Fruit fly (Drosophila melanogaster) whole organism, embryonic: Measurements from ENCODE around the gene anox.
A peak's percentile ranks its signal among the peaks of the same experiment; 100 is the strongest.

Experiments used
- CG10147 ChIP-seq: fragments of 200-800 bp; sonication (Bioruptor generic); optimal IDR thresholded peaks from 2 replicates; lab custom pipeline; 2019; ENCODE audit warnings: missing biosample characterization, mild to moderate bottlenecking, missing genetic modification characterization, moderate library complexity
- CG10267 ChIP-seq: fragments of 200-800 bp; sonication (Bioruptor generic); optimal IDR thresholded peaks from 2 replicates; lab custom pipeline; 2018; ENCODE audit warnings: missing biosample characterization, mild to moderate bottlenecking, missing genetic modification characterization, moderate library complexity
- CG10431 ChIP-seq: fragments of 200-800 bp; sonication (Bioruptor generic); optimal IDR thresholded peaks from 3 replicates; lab custom pipeline; 2018; ENCODE audit warnings: missing biosample characterization, mild to moderate bottlenecking, missing genetic modification characterization
- CG10959 ChIP-seq: fragments of 200-800 bp; sonication (Bioruptor generic); IDR thresholded peaks from 2 replicates; pipeline ENCODE4 v1.3.6; 2022; ENCODE audit warnings: missing biosample characterization, missing genetic modification characterization
- CG11456 ChIP-seq: fragments of 200-800 bp; sonication (Bioruptor generic); IDR thresholded peaks from 3 replicates; pipeline ENCODE4 v1.3.6; 2022; ENCODE audit warnings: missing biosample characterization, missing genetic modification characterization
- CG12391 ChIP-seq: fragments of 200-800 bp; sonication (Bioruptor generic); optimal IDR thresholded peaks from 3 replicates; lab custom pipeline; 2018; ENCODE audit warnings: missing biosample characterization, mild to moderate bottlenecking, missing genetic modification characterization, moderate library complexity
- CG13296 ChIP-seq: fragments of 200-800 bp; sonication (Bioruptor generic); optimal IDR thresholded peaks from 3 replicates; lab custom pipeline; 2018; ENCODE audit warnings: missing biosample characterization, mild to moderate bottlenecking, missing genetic modification characterization
- CG13894 ChIP-seq: fragments of 200-800 bp; sonication (Bioruptor generic); optimal IDR thresholded peaks from 3 replicates; lab custom pipeline; 2018; ENCODE audit warnings: missing biosample characterization, mild to moderate bottlenecking, missing genetic modification characterization, moderate library complexity
- CG17829 ChIP-seq: fragments of 200-800 bp; optimal IDR thresholded peaks from 2 replicates; lab custom pipeline; 2019; ENCODE audit warnings: missing biosample characterization, mild to moderate bottlenecking, missing genetic modification characterization, moderate library complexity
- CG18599 ChIP-seq: fragments of 200-800 bp; sonication (Bioruptor generic); optimal IDR thresholded peaks from 3 replicates; lab custom pipeline; 2017; ENCODE audit warnings: missing biosample characterization, missing genetic modification characterization, mild to moderate bottlenecking, moderate library complexity, missing genetic modification reagents
- CG32767 ChIP-seq: fragments of 200-800 bp; sonication (Bioruptor generic); IDR thresholded peaks from 2 replicates; pipeline ENCODE4 v1.3.6; 2022; ENCODE audit warnings: missing biosample characterization, missing genetic modification characterization
- CG4707 ChIP-seq: fragments of 200-800 bp; sonication (Bioruptor generic); optimal IDR thresholded peaks from 2 replicates; lab custom pipeline; 2018; ENCODE audit warnings: missing biosample characterization, mild to moderate bottlenecking, missing genetic modification characterization, moderate library complexity
- CG4730 ChIP-seq: fragments of 200-800 bp; sonication (Bioruptor generic); IDR thresholded peaks from 2 replicates; pipeline ENCODE4 v1.3.6; 2022; ENCODE audit warnings: missing biosample characterization, missing genetic modification characterization
- CG5953 ChIP-seq: fragments of 200-800 bp; sonication (Bioruptor generic); IDR thresholded peaks from 2 replicates; pipeline ENCODE4 v1.3.6; 2022; ENCODE audit warnings: missing biosample characterization, missing genetic modification characterization
- CG6683 ChIP-seq: fragments of 200-800 bp; sonication (Bioruptor generic); optimal IDR thresholded peaks from 2 replicates; lab custom pipeline; 2017; ENCODE audit warnings: missing biosample characterization, mild to moderate bottlenecking, missing genetic modification characterization, missing genetic modification reagents
- CG6765 ChIP-seq: fragments of 200-800 bp; sonication (Bioruptor generic); optimal IDR thresholded peaks from 3 replicates; lab custom pipeline; 2017; ENCODE audit warnings: missing biosample characterization, mild to moderate bottlenecking, missing genetic modification characterization
- CG7786 ChIP-seq: fragments of 200-800 bp; sonication (Bioruptor generic); optimal IDR thresholded peaks from 2 replicates; lab custom pipeline; 2016; ENCODE audit warnings: missing biosample characterization, missing genetic modification characterization
- CG8089 ChIP-seq: fragments of 200-800 bp; sonication (Bioruptor generic); optimal IDR thresholded peaks from 3 replicates; lab custom pipeline; 2016; ENCODE audit warnings: missing biosample characterization, missing genetic modification characterization
- CG8281 ChIP-seq: fragments of 200-800 bp; sonication (Bioruptor generic); optimal IDR thresholded peaks from 2 replicates; lab custom pipeline; 2018; ENCODE audit warnings: missing biosample characterization, mild to moderate bottlenecking, missing genetic modification characterization, moderate library complexity
- CG8290 ChIP-seq, 3 experiments: fragments of 200-800 bp; sonication (Bioruptor generic); optimal IDR thresholded peaks; 2 replicates each; lab custom pipeline; 2016 to 2019; ENCODE audit warnings: missing biosample characterization in 3 of 3, missing genetic modification characterization in 3 of 3, mild to moderate bottlenecking in 2 of 3, moderate library complexity in 1 of 3
- CG9609 ChIP-seq: fragments of 200-800 bp; sonication (Bioruptor generic); optimal IDR thresholded peaks from 3 replicates; lab custom pipeline; 2016; ENCODE audit warnings: missing biosample characterization, missing genetic modification characterization
- Camta ChIP-seq: fragments of 200-800 bp; sonication (Bioruptor generic); optimal IDR thresholded peaks from 2 replicates; lab custom pipeline; 2016; ENCODE audit warnings: missing biosample characterization, missing genetic modification characterization
- Deaf1 ChIP-seq: fragments of 200-800 bp; optimal IDR thresholded peaks from 3 replicates; lab custom pipeline; 2019; ENCODE audit warnings: missing biosample characterization, mild to moderate bottlenecking, missing genetic modification characterization, moderate library complexity
- Dip3 ChIP-seq: fragments of 200-800 bp; sonication (Bioruptor generic); optimal IDR thresholded peaks from 3 replicates; lab custom pipeline; 2016; ENCODE audit warnings: missing biosample characterization, missing genetic modification characterization
- Gsc ChIP-seq: fragments of 200-800 bp; sonication (Bioruptor generic); IDR thresholded peaks from 2 replicates; pipeline ENCODE4 v1.3.6; 2022; ENCODE audit warnings: missing biosample characterization, missing genetic modification characterization
- HLH3B ChIP-seq: fragments of 200-800 bp; sonication (Bioruptor generic); IDR thresholded peaks from 2 replicates; pipeline ENCODE4 v1.3.6; 2022; ENCODE audit warnings: missing biosample characterization, missing genetic modification characterization
- Hand ChIP-seq: fragments of 200-800 bp; sonication (Bioruptor generic); optimal IDR thresholded peaks from 2 replicates; lab custom pipeline; 2017; ENCODE audit warnings: mild to moderate bottlenecking, missing biosample characterization, missing genetic modification reagents, missing genetic modification characterization
- HmgD ChIP-seq: fragments of 200-800 bp; sonication (Bioruptor generic); optimal IDR thresholded peaks from 3 replicates; lab custom pipeline; 2016; ENCODE audit warnings: missing biosample characterization, missing genetic modification characterization
- Hr39 ChIP-seq: fragments of >200 bp; optimal IDR thresholded peaks from 2 replicates; lab custom pipeline; 2017
- Mad ChIP-seq: fragments of 200-800 bp; sonication (Bioruptor generic); optimal IDR thresholded peaks from 2 replicates; lab custom pipeline; 2016; ENCODE audit warnings: missing biosample characterization, missing genetic modification characterization
- Med ChIP-seq: fragments of 200-800 bp; sonication (Bioruptor generic); peaks from one replicate; lab custom pipeline; 2016; ENCODE audit warnings: missing biosample characterization, missing genetic modification characterization, mild to moderate bottlenecking, inconsistent platforms, moderate library complexity
- NC2β ChIP-seq: fragments of 200-800 bp; sonication (Bioruptor generic); optimal IDR thresholded peaks from 2 replicates; lab custom pipeline; 2016; ENCODE audit warnings: missing biosample characterization, missing genetic modification characterization
- NK7.1 ChIP-seq: fragments of 200-800 bp; sonication (Bioruptor generic); optimal IDR thresholded peaks from 3 replicates; lab custom pipeline; 2016; ENCODE audit warnings: missing biosample characterization, missing genetic modification characterization
- Nf-YA ChIP-seq: fragments of 200-800 bp; sonication (Bioruptor generic); IDR thresholded peaks from 2 replicates; pipeline ENCODE4 v1.3.6; 2022; ENCODE audit warnings: missing biosample characterization, missing genetic modification characterization
- Ptx1 ChIP-seq: fragments of 200-800 bp; sonication (Bioruptor generic); IDR thresholded peaks from 2 replicates; pipeline ENCODE4 v1.3.6; 2022; ENCODE audit warnings: missing biosample characterization, missing genetic modification characterization
- Sin3A ChIP-seq: fragments of >200 bp; optimal IDR thresholded peaks from 2 replicates; lab custom pipeline; 2018
- az2 ChIP-seq: fragments of 200-800 bp; sonication (Bioruptor generic); optimal IDR thresholded peaks from 3 replicates; lab custom pipeline; 2016; ENCODE audit warnings: missing biosample characterization, missing genetic modification characterization
- disco-r ChIP-seq: fragments of 200-800 bp; sonication (Bioruptor generic); optimal IDR thresholded peaks from 2 replicates; lab custom pipeline; 2016; ENCODE audit warnings: missing biosample characterization, missing genetic modification characterization
- exex ChIP-seq: fragments of 200-800 bp; sonication (Bioruptor generic); optimal IDR thresholded peaks from 4 replicates; lab custom pipeline; 2018; ENCODE audit warnings: missing biosample characterization, mild to moderate bottlenecking, missing genetic modification characterization, moderate library complexity
- eyg ChIP-seq: fragments of 200-800 bp; sonication (Bioruptor generic); optimal IDR thresholded peaks from 3 replicates; lab custom pipeline; 2016; ENCODE audit warnings: missing biosample characterization, missing genetic modification characterization
- grau ChIP-seq: fragments of 200-800 bp; optimal IDR thresholded peaks from 3 replicates; lab custom pipeline; 2019; ENCODE audit warnings: missing biosample characterization, mild to moderate bottlenecking, missing genetic modification characterization, moderate library complexity
- gro ChIP-seq: fragments of 200-800 bp; sonication (Bioruptor generic); optimal IDR thresholded peaks from 2 replicates; lab custom pipeline; 2016; ENCODE audit warnings: missing biosample characterization, missing genetic modification characterization
- inv ChIP-seq: fragments of 200-800 bp; sonication (Bioruptor generic); IDR thresholded peaks from 2 replicates; pipeline ENCODE4 v1.3.6; 2022; ENCODE audit warnings: missing biosample characterization, missing genetic modification characterization; ENCODE audit not compliant: partially characterized antibody
- mld ChIP-seq: fragments of 200-800 bp; sonication (Bioruptor generic); IDR thresholded peaks from 3 replicates; pipeline ENCODE4 v1.3.6; 2022; ENCODE audit warnings: missing biosample characterization, missing genetic modification characterization; ENCODE audit not compliant: partially characterized antibody
- odd ChIP-seq: fragments of 200-800 bp; sonication (Bioruptor generic); optimal IDR thresholded peaks from 2 replicates; lab custom pipeline; 2017; ENCODE audit warnings: missing biosample characterization, mild to moderate bottlenecking, missing genetic modification characterization
- onecut ChIP-seq: fragments of 200-800 bp; sonication (Bioruptor generic); IDR thresholded peaks from 2 replicates; pipeline ENCODE4 v1.3.6; 2022; ENCODE audit warnings: missing biosample characterization, missing genetic modification characterization
- phol ChIP-seq: fragments of 200-800 bp; sonication (Bioruptor generic); optimal IDR thresholded peaks from 3 replicates; lab custom pipeline; 2018; ENCODE audit warnings: missing biosample characterization, mild to moderate bottlenecking, missing genetic modification characterization, moderate library complexity
- pzg ChIP-seq: fragments of 200-800 bp; sonication (Bioruptor generic); optimal IDR thresholded peaks from 3 replicates; lab custom pipeline; 2018; ENCODE audit warnings: missing biosample characterization, mild to moderate bottlenecking, missing genetic modification characterization, moderate library complexity
- ro ChIP-seq: fragments of 200-800 bp; sonication (Bioruptor generic); IDR thresholded peaks from 2 replicates; pipeline ENCODE4 v1.3.6; 2022; ENCODE audit warnings: missing biosample characterization, missing genetic modification characterization
- usp ChIP-seq: fragments of >200 bp; optimal IDR thresholded peaks from 2 replicates; lab custom pipeline; 2017; ENCODE audit warnings: missing biosample characterization, missing genetic modification characterization

anox gene

DNA sequence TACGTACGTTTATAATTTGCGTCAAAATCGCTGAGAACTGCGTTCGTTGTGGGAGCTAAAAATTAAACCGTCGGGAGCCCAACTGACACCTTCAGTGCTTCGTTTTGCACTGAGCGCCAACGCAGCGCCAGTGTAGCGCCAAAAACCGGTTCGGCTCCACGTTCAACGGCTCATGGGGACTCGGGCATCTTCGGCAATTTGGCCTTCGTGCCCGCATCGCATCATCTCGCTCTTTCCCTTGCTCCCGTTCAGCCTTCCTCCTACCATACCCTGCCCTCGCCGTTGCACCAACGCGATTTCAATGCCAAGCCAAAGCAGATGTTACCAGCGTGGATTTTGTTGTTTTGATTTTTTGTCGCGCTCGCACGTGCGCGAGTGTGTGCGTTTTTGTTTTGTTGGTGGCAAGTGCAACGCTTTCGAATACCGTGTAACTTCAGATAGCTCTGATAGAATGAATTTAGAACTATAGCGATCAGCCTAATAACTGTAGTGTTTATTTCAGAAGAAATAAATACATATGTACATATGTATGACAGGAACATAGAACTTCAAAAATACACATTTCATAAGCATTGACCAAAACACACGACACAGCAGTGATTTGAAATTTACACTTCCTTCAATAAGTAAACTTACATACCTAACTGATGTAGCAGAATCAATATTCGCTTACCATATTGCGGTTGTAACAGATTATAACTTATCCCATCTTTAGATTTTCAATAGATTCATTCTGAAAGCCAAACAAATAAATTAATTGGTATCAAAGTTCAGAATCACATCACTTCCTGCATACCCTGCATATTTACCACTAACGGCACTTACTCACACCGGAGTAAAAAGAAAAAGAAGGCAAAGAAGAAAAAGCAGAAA, 37.8 kb downstream of the anox start, which contains the start of gene Mnr (continued):
- TF ChIP-seq Deaf1 (tag; lab: Kevin White, UChicago) (peak; percentile 100), CG6765 (GFP tag; lab: Kevin White, UChicago) (no peak), NK7.1 (GFP tag; lab: Kevin White, UChicago) (no peak), CG9609 (GFP tag; lab: Kevin White, UChicago) (no peak), CG5953 (GFP tag; lab: Robert Waterston, UW) (no peak), gro (no peak), CG6683 (GFP tag; lab: Kevin White, UChicago) (no peak), CG4707 (GFP tag; lab: Kevin White, UChicago) (no peak), inv (GFP tag; lab: Robert Waterston, UW) (no peak), CG10431 (GFP tag; lab: Kevin White, UChicago) (no peak), HLH3B (GFP tag; lab: Robert Waterston, UW) (0 out of 2 replicates have a peak, but pooled peaks have one; percentile 13), CG7786 (GFP tag; lab: Kevin White, UChicago) (peak; percentile 5), CG10147 (no peak), Camta (GFP tag; lab: Kevin White, UChicago) (no peak), onecut (GFP tag; lab: Robert Waterston, UW) (no peak), CG13296 (no peak), Hand (no peak), Sin3A (no peak), Ptx1 (0 out of 2 replicates have a peak, but pooled peaks have one; percentile 7), Dip3 (GFP tag; lab: Kevin White, UChicago) (no peak), Gsc (no peak), Med (peak; percentile 75), CG8089 (no peak), Mad (GFP tag; lab: Kevin White, UChicago) (no peak), eyg (GFP tag; lab: Kevin White, UChicago) (no peak), CG12391 (no peak), CG13894 (peak; percentile 64), phol (tag; lab: Kevin White, UChicago) (peak; percentile 10), CG18599 (GFP tag; lab: Kevin White, UChicago) (no peak), CG10267 (tag; lab: Kevin White, UChicago) (no peak), az2 (GFP tag; lab: Kevin White, UChicago) (peak; percentile 2), CG4730 (GFP tag; lab: Robert Waterston, UW) (no peak), disco-r (no peak), CG10959 (no peak), mld (GFP tag; lab: Robert Waterston, UW) (no peak), odd (GFP tag; lab: Kevin White, UChicago) (no peak), grau (tag; lab: Kevin White, UChicago) (peak; percentile 3), pzg (no peak), CG8281 (tag; lab: Kevin White, UChicago) (no peak), Nf-YA (no peak), CG32767 (no peak), NC2β (GFP tag; lab: Kevin White, UChicago) (no peak), CG8290 (GFP tag; optimal IDR thresholded peaks at IDR 0.05; lab: Kevin White, UChicago) (no peak), CG8290 (tag; optimal IDR thresholded peaks at IDR 0.05; lab: Kevin White, UChicago) (peak in 1 of 2 experiments; percentile 70), ro (no peak), Hr39 (lab: Kevin White, UChicago) (peak; percentile 85), HmgD (no peak), CG17829 (tag; lab: Kevin White, UChicago) (no peak), usp (GFP tag; lab: Kevin White, UChicago) (no peak), exex (no peak), CG11456 (0 out of 3 replicates have a peak, but pooled peaks have one; percentile 38)
